Worm (Caenorhabditis elegans): Measurements from ENCODE around the gene C47D12.2.

C47D12.2 gene

ce11 chrII:11685177-11685576 lies 9.1 kb downstream of the C47D12.2 start, which contains the start of gene C47D12.5:
Gene C47D12.5 (minus strand): TSS chrII:11685277.
- TF ChIP-seq tbx-7 (tag; optimal IDR thresholded peaks at IDR 0.05): no peak
- no peak for TF ChIP-seq rnt-1 (tag; optimal IDR thresholded peaks at IDR 0.05)
- no peak for TF ChIP-seq sox-2 (GFP tag; IDR thresholded peaks at IDR 0.05)
- TF ChIP-seq ref-2 (tag; optimal IDR thresholded peaks at IDR 0.05): no peak
- TF ChIP-seq elt-2 (tag; optimal IDR thresholded peaks at IDR 0.05): no peak
- TF ChIP-seq madf-2 (tag; optimal IDR thresholded peaks at IDR 0.05): no peak
- TF ChIP-seq lin-11 (tag; optimal IDR thresholded peaks at IDR 0.05): no peak
- TF ChIP-seq C38D4.7 (GFP tag; optimal IDR thresholded peaks at IDR 0.05): no peak
- TF ChIP-seq K09A11.1 (tag; optimal IDR thresholded peaks at IDR 0.05; ENCODE audit: insufficient read depth): no peak
- no peak for TF ChIP-seq C08G9.2 (tag; optimal IDR thresholded peaks at IDR 0.05)
- no peak for TF ChIP-seq pha-4 (tag; optimal IDR thresholded peaks at IDR 0.05)

ce11 chrII:11688011-11688410 lies 11.9 kb downstream of the C47D12.2 start:
- TF ChIP-seq hlh-8 (tag; optimal IDR thresholded peaks at IDR 0.05) (peak; percentile 73), ceh-31 (tag; optimal IDR thresholded peaks at IDR 0.05) (peak; percentile 1), unc-42 (tag; optimal IDR thresholded peaks at IDR 0.05) (peak; percentile 59), Y22D7AL.16 (tag; optimal IDR thresholded peaks at IDR 0.05) (no peak), elt-4 (tag; optimal IDR thresholded peaks at IDR 0.05) (no peak), unc-55 (GFP tag; optimal IDR thresholded peaks at IDR 0.05) (peak; percentile 8), nfya-1 (tag; optimal IDR thresholded peaks at IDR 0.05) (peak; percentile 29)

ce11 chrII:11688643-11689042 lies 12.5 kb downstream of the C47D12.2 start, which contains the start of gene kel-1:
Gene kel-1 (plus strand): TSS chrII:11688943.
- no peak for TF ChIP-seq ceh-9 (tag; optimal IDR thresholded peaks at IDR 0.05)
- TF ChIP-seq tbx-7 (tag; optimal IDR thresholded peaks at IDR 0.05): no peak
- TF ChIP-seq syd-9 (tag; optimal IDR thresholded peaks at IDR 0.05): no peak
- TF ChIP-seq pat-9 (tag; optimal IDR thresholded peaks at IDR 0.05): no peak
- TF ChIP-seq ceh-2 (tag; optimal IDR thresholded peaks at IDR 0.05): no peak
- no peak for TF ChIP-seq K02D7.2 (tag; optimal IDR thresholded peaks at IDR 0.05)

- no peak for TF ChIP-seq tbx-2 (tag; optimal IDR thresholded peaks at IDR 0.05)
- TF ChIP-seq ceh-22 (tag; optimal IDR thresholded peaks at IDR 0.05): no peak
- no peak for TF ChIP-seq ets-4 (tag; optimal IDR thresholded peaks at IDR 0.05)
- TF ChIP-seq ceh-31 (tag; optimal IDR thresholded peaks at IDR 0.05): no peak
- TF ChIP-seq dve-1 (tag; optimal IDR thresholded peaks at IDR 0.05): no peak
- TF ChIP-seq ref-2 (tag; optimal IDR thresholded peaks at IDR 0.05): no peak
- TF ChIP-seq K09A11.1 (tag; optimal IDR thresholded peaks at IDR 0.05; ENCODE audit: insufficient read depth): no peak
Observed at ce11 chrII:11689941-11690340, 13.8 kb downstream of the C47D12.2 start.

- TF ChIP-seq elt-2 (tag; optimal IDR thresholded peaks at IDR 0.05): no peak
- no peak for TF ChIP-seq fax-1 (tag; optimal IDR thresholded peaks at IDR 0.05)
- TF ChIP-seq madf-2 (tag; optimal IDR thresholded peaks at IDR 0.05): no peak
- no peak for TF ChIP-seq fkh-6 (tag; optimal IDR thresholded peaks at IDR 0.05)
- no peak for TF ChIP-seq dmd-4 (tag; optimal IDR thresholded peaks at IDR 0.05; ENCODE audit: borderline replicate concordance)
Observed at ce11 chrII:11690868-11691267, 14.8 kb downstream of the C47D12.2 start.

- peak; percentile 18 for TF ChIP-seq unc-86 (tag; optimal IDR thresholded peaks at IDR 0.05)
- peak; percentile 1 for TF ChIP-seq ceh-6 (GFP tag; optimal IDR thresholded peaks at IDR 0.05)
- TF ChIP-seq ceh-31 (tag; optimal IDR thresholded peaks at IDR 0.05): peak; percentile 56
- peak; percentile 22 for TF ChIP-seq sox-4 (tag; optimal IDR thresholded peaks at IDR 0.05)
- peak; percentile 14 for TF ChIP-seq ceh-18 (tag; optimal IDR thresholded peaks at IDR 0.05)
- peak; percentile 8 for TF ChIP-seq che-1 (tag; optimal IDR thresholded peaks at IDR 0.05)
- TF ChIP-seq pat-9 (tag; optimal IDR thresholded peaks at IDR 0.05): peak; percentile 25
- TF ChIP-seq ttx-3 (tag; optimal IDR thresholded peaks at IDR 0.05): no peak
- peak; percentile 37 for TF ChIP-seq nfya-1 (tag; optimal IDR thresholded peaks at IDR 0.05)
- TF ChIP-seq T23F11.4 (GFP tag; optimal IDR thresholded peaks at IDR 0.05): no peak
- no peak for TF ChIP-seq ref-2 (tag; optimal IDR thresholded peaks at IDR 0.05)
- no peak for TF ChIP-seq unc-3 (GFP tag; conservative IDR thresholded peaks at IDR 0.05)
- TF ChIP-seq unc-3 (tag; optimal IDR thresholded peaks at IDR 0.05): no peak
- peak; percentile 18 for TF ChIP-seq rnt-1 (tag; optimal IDR thresholded peaks at IDR 0.05)
- TF ChIP-seq ceh-24 (tag; optimal IDR thresholded peaks at IDR 0.05): no peak
- peak; percentile 1 for TF ChIP-seq ztf-16 (tag; optimal IDR thresholded peaks at IDR 0.05)
- TF ChIP-seq tbx-2 (tag; optimal IDR thresholded peaks at IDR 0.05): peak; percentile 14
Observed at ce11 chrII:11694432-11694831, 18.3 kb downstream of the C47D12.2 start.

Data from whole organism, late embryonic.